Worm (Caenorhabditis elegans) whole organism, mixed stage, embryonic: ENCODE measurements around the gene mrps-18A.
"Not testable (repeated sequence)": the region's sequence is repeated elsewhere in the genome, so short reads cannot be mapped to it uniquely, and the experiment has no call there.

Experiments used
- blmp-1 ChIP-seq: fragments of 150-350 bp; optimal IDR thresholded peaks from 2 replicates; lab custom pipeline; 2014; ENCODE audit warnings: missing biosample characterization, missing genetic modification characterization
- ces-1 ChIP-seq: fragments of 150-350 bp; optimal IDR thresholded peaks from 2 replicates; lab custom pipeline; 2014; ENCODE audit warnings: missing biosample characterization, missing genetic modification reagents, missing genetic modification characterization
- lin-13 ChIP-seq: fragments of 150-350 bp; optimal IDR thresholded peaks from 2 replicates; lab custom pipeline; 2014; ENCODE audit warnings: missing biosample characterization, missing genetic modification characterization
- nhr-12 ChIP-seq: fragments of 150-350 bp; optimal IDR thresholded peaks from 2 replicates; lab custom pipeline; 2014; ENCODE audit warnings: missing biosample characterization, missing genetic modification characterization
- nhr-28 ChIP-seq: fragments of 150-350 bp; optimal IDR thresholded peaks from 2 replicates; lab custom pipeline; 2014; ENCODE audit warnings: missing biosample characterization, missing genetic modification characterization
- snpc-4 ChIP-seq: fragments of 150-350 bp; optimal IDR thresholded peaks from 2 replicates; lab custom pipeline; 2014; ENCODE audit warnings: missing biosample characterization, missing genetic modification characterization
- sptf-1 ChIP-seq: sonication (generic microtip); optimal IDR thresholded peaks from 2 replicates; lab custom pipeline; 2017; ENCODE audit warnings: mild to moderate bottlenecking, missing genetic modification characterization, moderate library complexity, missing compliant biosample characterization
- unc-62 ChIP-seq: fragments of 150-350 bp; optimal IDR thresholded peaks from 2 replicates; lab custom pipeline; 2014; ENCODE audit warnings: missing biosample characterization, missing genetic modification reagents, missing genetic modification characterization
- ztf-11 ChIP-seq: fragments of 150-350 bp; optimal IDR thresholded peaks from 2 replicates; lab custom pipeline; 2014; ENCODE audit warnings: missing biosample characterization, missing genetic modification characterization

- TF ChIP-seq nhr-12 (tag; lab: Kevin White, UChicago); lin-13 (tag; lab: Kevin White, UChicago); blmp-1 (tag; lab: Kevin White, UChicago); unc-62 (GFP tag; lab: Kevin White, UChicago); snpc-4 (tag; lab: Kevin White, UChicago); ztf-11 (tag; lab: Kevin White, UChicago); sptf-1; ces-1; nhr-28 (tag; lab: Kevin White, UChicago): not testable (repeated sequence)
Observed at ce11 chrIII:8347822-8348221, 16.1 kb upstream of the mrps-18A start, which contains the start of gene clc-29.
